Worm (Caenorhabditis elegans): Measurements from ENCODE around the gene kbp-3.

The kbp-3 gene

ce11 chrII:14388213-14388612 lies 1.7 kb downstream of the kbp-3 start, which contains the start of gene F26H11.8:
F26H11.8 (plus strand) TSS chrII:14388513.
- TF ChIP-seq scrt-1 (GFP tag; IDR thresholded peaks at IDR 0.05), result no peak
- TF ChIP-seq tra-4 (tag; optimal IDR thresholded peaks at IDR 0.05), result no peak
- no peak for TF ChIP-seq ama-1 (optimal IDR thresholded peaks at IDR 0.05)
- TF ChIP-seq hmg-4 (GFP tag; optimal IDR thresholded peaks at IDR 0.05), result no peak
- no peak for TF ChIP-seq F13C5.2 (tag; optimal IDR thresholded peaks at IDR 0.05)

ce11 chrII:14383644-14384043 lies 6.2 kb downstream of the kbp-3 start, which contains the start of gene mes-2:
mes-2 (plus strand) TSS chrII:14383973.
- TF ChIP-seq hmg-4 (GFP tag; optimal IDR thresholded peaks at IDR 0.05), result no peak
- peak; percentile 66 for TF ChIP-seq F13C5.2 (tag; optimal IDR thresholded peaks at IDR 0.05)
- no peak for TF ChIP-seq scrt-1 (GFP tag; IDR thresholded peaks at IDR 0.05)
- no peak for TF ChIP-seq ets-7 (tag; optimal IDR thresholded peaks at IDR 0.05)
- no peak for TF ChIP-seq pes-1 (GFP tag; IDR thresholded peaks at IDR 0.05)

DNA sequence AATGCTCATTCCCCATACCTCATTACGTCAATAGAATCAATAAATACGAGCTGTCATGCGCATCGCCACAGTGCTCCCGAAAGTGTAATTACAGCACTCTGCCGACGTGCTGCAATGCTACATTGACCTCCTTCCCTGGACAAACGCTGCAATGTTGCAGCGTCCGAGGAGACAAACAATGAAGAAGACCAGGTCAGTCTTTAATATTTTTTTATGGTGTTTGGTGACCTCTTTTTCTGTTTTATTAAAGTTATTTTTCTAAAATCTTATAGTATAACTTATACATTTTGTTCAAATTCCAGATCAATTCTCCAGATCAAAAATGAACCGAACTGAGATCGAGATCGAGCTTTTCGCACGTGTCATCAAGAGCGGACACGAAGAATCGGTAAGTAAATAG lies 8.4 kb downstream of the kbp-3 start, which contains the start of gene sdz-26:
sdz-26 (plus strand) TSS at position 301 of the 400 bp plus-strand sequence.
- no peak for TF ChIP-seq tbx-11 (GFP tag; IDR thresholded peaks at IDR 0.05)
- no peak for TF ChIP-seq sea-1 (GFP tag; conservative IDR thresholded peaks at IDR 0.05)
- no peak for TF ChIP-seq ceh-36 (tag; optimal IDR thresholded peaks at IDR 0.05)
- TF ChIP-seq B0310.2 (tag; optimal IDR thresholded peaks at IDR 0.05), result no peak
- TF ChIP-seq hnd-1 (tag; optimal IDR thresholded peaks at IDR 0.05), result no peak
- no peak for TF ChIP-seq hmg-4 (GFP tag; optimal IDR thresholded peaks at IDR 0.05)
- no peak for TF ChIP-seq tra-4 (tag; optimal IDR thresholded peaks at IDR 0.05)
- no peak for TF ChIP-seq hmbx-1 (tag; optimal IDR thresholded peaks at IDR 0.05)
- TF ChIP-seq ets-7 (tag; optimal IDR thresholded peaks at IDR 0.05), result no peak
- TF ChIP-seq pes-1 (GFP tag; IDR thresholded peaks at IDR 0.05), result no peak
- TF ChIP-seq scrt-1 (GFP tag; IDR thresholded peaks at IDR 0.05), result no peak

ce11 chrII:14380778-14381177 lies 9.1 kb downstream of the kbp-3 start:
- no peak for TF ChIP-seq hmg-4 (GFP tag; optimal IDR thresholded peaks at IDR 0.05)
- no peak for TF ChIP-seq ets-7 (tag; optimal IDR thresholded peaks at IDR 0.05)
- TF ChIP-seq tra-4 (tag; optimal IDR thresholded peaks at IDR 0.05), result no peak
- no peak for TF ChIP-seq B0310.2 (tag; optimal IDR thresholded peaks at IDR 0.05)
- no peak for TF ChIP-seq ama-1 (optimal IDR thresholded peaks at IDR 0.05)
- no peak for TF ChIP-seq hmbx-1 (tag; optimal IDR thresholded peaks at IDR 0.05)
- TF ChIP-seq flt-1 (GFP tag; IDR thresholded peaks at IDR 0.05), result no peak
- TF ChIP-seq aly-1 (tag; optimal IDR thresholded peaks at IDR 0.05), result no peak

- TF ChIP-seq ama-1 (optimal IDR thresholded peaks at IDR 0.05) (no peak), aly-1 (tag; optimal IDR thresholded peaks at IDR 0.05) (no peak), scrt-1 (GFP tag; IDR thresholded peaks at IDR 0.05) (no peak), flt-1 (GFP tag; IDR thresholded peaks at IDR 0.05) (no peak), F13C5.2 (tag; optimal IDR thresholded peaks at IDR 0.05) (no peak), B0310.2 (tag; optimal IDR thresholded peaks at IDR 0.05) (no peak), tra-4 (tag; optimal IDR thresholded peaks at IDR 0.05) (no peak), hmg-4 (GFP tag; optimal IDR thresholded peaks at IDR 0.05) (no peak), pes-1 (GFP tag; IDR thresholded peaks at IDR 0.05) (no peak), hnd-1 (tag; optimal IDR thresholded peaks at IDR 0.05) (no peak), hmbx-1 (tag; optimal IDR thresholded peaks at IDR 0.05) (no peak), ets-7 (tag; optimal IDR thresholded peaks at IDR 0.05) (no peak), ceh-13 (GFP tag; optimal IDR thresholded peaks at IDR 0.05) (no peak), sea-1 (GFP tag; conservative IDR thresholded peaks at IDR 0.05) (no peak), tbx-11 (GFP tag; IDR thresholded peaks at IDR 0.05) (no peak), ceh-36 (tag; optimal IDR thresholded peaks at IDR 0.05) (no peak), tbx-37 (GFP tag; conservative IDR thresholded peaks at IDR 0.05) (no peak)
These were observed 12.1 kb downstream of the kbp-3 start, which contains the start of gene acr-20 for ce11 chrII:14377796-14378195. acr-20 (minus strand) TSS chrII:14377896.

- TF ChIP-seq tbx-11 (GFP tag; IDR thresholded peaks at IDR 0.05) (no peak), tbx-37 (GFP tag; conservative IDR thresholded peaks at IDR 0.05) (no peak), ceh-36 (tag; optimal IDR thresholded peaks at IDR 0.05) (peak; percentile 72), pes-1 (GFP tag; IDR thresholded peaks at IDR 0.05) (0 out of 2 replicates have a peak, but pooled peaks have one; percentile 18)
These were observed 15.3 kb downstream of the kbp-3 start for ce11 chrII:14374594-14374993.

- TF ChIP-seq F13C5.2 (tag; optimal IDR thresholded peaks at IDR 0.05), result no peak
- no peak for TF ChIP-seq tra-4 (tag; optimal IDR thresholded peaks at IDR 0.05)
- no peak for TF ChIP-seq B0310.2 (tag; optimal IDR thresholded peaks at IDR 0.05)
- no peak for TF ChIP-seq hnd-1 (tag; optimal IDR thresholded peaks at IDR 0.05)
- TF ChIP-seq flt-1 (GFP tag; IDR thresholded peaks at IDR 0.05), result no peak
- no peak for TF ChIP-seq hmg-4 (GFP tag; optimal IDR thresholded peaks at IDR 0.05)
- TF ChIP-seq hmbx-1 (tag; optimal IDR thresholded peaks at IDR 0.05), result no peak
- no peak for TF ChIP-seq ama-1 (optimal IDR thresholded peaks at IDR 0.05)
- TF ChIP-seq ets-7 (tag; optimal IDR thresholded peaks at IDR 0.05), result no peak
- no peak for TF ChIP-seq scrt-1 (GFP tag; IDR thresholded peaks at IDR 0.05)
- TF ChIP-seq pes-1 (GFP tag; IDR thresholded peaks at IDR 0.05), result no peak
- no peak for TF ChIP-seq ceh-13 (GFP tag; optimal IDR thresholded peaks at IDR 0.05)
- TF ChIP-seq tbx-11 (GFP tag; IDR thresholded peaks at IDR 0.05), result no peak
- TF ChIP-seq tbx-37 (GFP tag; conservative IDR thresholded peaks at IDR 0.05), result no peak
- no peak for TF ChIP-seq sea-1 (GFP tag; conservative IDR thresholded peaks at IDR 0.05)
- TF ChIP-seq ceh-36 (tag; optimal IDR thresholded peaks at IDR 0.05), result no peak
These were observed 24.6 kb downstream of the kbp-3 start, which contains the start of gene imb-2 for ce11 chrII:14365182-14365751. imb-2 (plus strand) TSS chrII:14365701.

DNA sequence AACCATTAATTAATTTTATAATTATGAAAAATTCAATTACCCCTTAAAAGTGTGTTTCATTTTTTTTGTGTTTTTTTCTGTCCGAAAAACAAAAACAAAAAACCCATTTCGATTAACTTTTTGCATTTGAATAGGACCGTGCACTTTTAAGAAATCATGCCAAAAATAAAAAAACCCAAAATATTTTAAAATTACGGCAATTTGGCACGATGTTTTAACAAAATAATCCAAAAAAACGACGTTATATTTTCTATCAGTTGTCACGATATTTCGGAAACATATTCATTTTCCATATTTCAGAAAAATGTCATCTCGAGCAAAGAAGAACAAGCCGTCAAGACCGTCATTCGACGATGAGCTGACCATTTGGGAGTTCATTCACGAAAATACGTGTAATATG lies 28.2 kb downstream of the kbp-3 start, which contains the start of gene tebp-1:
tebp-1 (plus strand) TSS at position 301 of the 400 bp plus-strand sequence.
- TF ChIP-seq tbx-11 (GFP tag; IDR thresholded peaks at IDR 0.05), result no peak
- no peak for TF ChIP-seq ama-1 (optimal IDR thresholded peaks at IDR 0.05)
- TF ChIP-seq hmbx-1 (tag; optimal IDR thresholded peaks at IDR 0.05), result no peak
- no peak for TF ChIP-seq ceh-13 (GFP tag; optimal IDR thresholded peaks at IDR 0.05)
- TF ChIP-seq tra-4 (tag; optimal IDR thresholded peaks at IDR 0.05), result no peak
- no peak for TF ChIP-seq B0310.2 (tag; optimal IDR thresholded peaks at IDR 0.05)
- no peak for TF ChIP-seq sea-1 (GFP tag; conservative IDR thresholded peaks at IDR 0.05)
- TF ChIP-seq scrt-1 (GFP tag; IDR thresholded peaks at IDR 0.05), result no peak
- no peak for TF ChIP-seq hnd-1 (tag; optimal IDR thresholded peaks at IDR 0.05)
- TF ChIP-seq hmg-4 (GFP tag; optimal IDR thresholded peaks at IDR 0.05), result no peak
- no peak for TF ChIP-seq F13C5.2 (tag; optimal IDR thresholded peaks at IDR 0.05)
- TF ChIP-seq ets-7 (tag; optimal IDR thresholded peaks at IDR 0.05), result no peak
- TF ChIP-seq flt-1 (GFP tag; IDR thresholded peaks at IDR 0.05), result no peak
- no peak for TF ChIP-seq pes-1 (GFP tag; IDR thresholded peaks at IDR 0.05)
- no peak for TF ChIP-seq tbx-37 (GFP tag; conservative IDR thresholded peaks at IDR 0.05)
- TF ChIP-seq ceh-36 (tag; optimal IDR thresholded peaks at IDR 0.05), result no peak

Measured in whole organism, early embryonic.